Fruit fly (Drosophila melanogaster) whole organism, embryonic: ENCODE data around the gene ND-39.
A peak's percentile ranks its signal among the peaks of the same experiment; 100 is the strongest.

Experiments used
- BtbVII ChIP-seq: fragments of 200-800 bp; sonication (Bioruptor generic); optimal IDR thresholded peaks from 3 replicates; lab custom pipeline; 2017; ENCODE audit warnings: missing biosample characterization, mild to moderate bottlenecking, missing genetic modification characterization
- CG12299 ChIP-seq: fragments of 200-800 bp; sonication (Bioruptor generic); optimal IDR thresholded peaks from 2 replicates; lab custom pipeline; 2018; ENCODE audit warnings: missing biosample characterization, mild to moderate bottlenecking, missing genetic modification characterization
- CG12391 ChIP-seq: fragments of 200-800 bp; sonication (Bioruptor generic); optimal IDR thresholded peaks from 3 replicates; lab custom pipeline; 2018; ENCODE audit warnings: missing biosample characterization, mild to moderate bottlenecking, missing genetic modification characterization, moderate library complexity
- CG12744 ChIP-seq: fragments of 200-800 bp; sonication (Bioruptor generic); optimal IDR thresholded peaks from 2 replicates; lab custom pipeline; 2016; ENCODE audit warnings: missing biosample characterization, missing genetic modification characterization
- CG13775 ChIP-seq: fragments of 200-800 bp; sonication (Bioruptor generic); optimal IDR thresholded peaks from 3 replicates; lab custom pipeline; 2017; ENCODE audit warnings: missing biosample characterization, mild to moderate bottlenecking, missing genetic modification characterization
- CG17385 ChIP-seq: fragments of 200-800 bp; sonication (Bioruptor generic); optimal IDR thresholded peaks from 3 replicates; lab custom pipeline; 2018; ENCODE audit warnings: missing biosample characterization, mild to moderate bottlenecking, missing genetic modification characterization
- CG17568 ChIP-seq: fragments of 200-800 bp; sonication (Bioruptor generic); optimal IDR thresholded peaks from 2 replicates; lab custom pipeline; 2018; ENCODE audit warnings: missing biosample characterization, mild to moderate bottlenecking, missing genetic modification characterization, moderate library complexity
- CG17612 ChIP-seq: fragments of 200-800 bp; sonication (Bioruptor generic); IDR thresholded peaks from 2 replicates; pipeline ENCODE4 v1.3.6; 2022; ENCODE audit warnings: missing biosample characterization, missing genetic modification characterization
- CG17829 ChIP-seq: fragments of 200-800 bp; optimal IDR thresholded peaks from 2 replicates; lab custom pipeline; 2019; ENCODE audit warnings: missing biosample characterization, mild to moderate bottlenecking, missing genetic modification characterization, moderate library complexity
- CG18764 ChIP-seq: fragments of 200-800 bp; sonication (Bioruptor generic); optimal IDR thresholded peaks from 3 replicates; lab custom pipeline; 2016; ENCODE audit warnings: missing biosample characterization, missing genetic modification characterization
- CG2129 ChIP-seq: fragments of 200-800 bp; sonication (Bioruptor generic); IDR thresholded peaks from 2 replicates; pipeline ENCODE4 v1.3.6; 2022; ENCODE audit warnings: missing biosample characterization, missing genetic modification characterization; ENCODE audit not compliant: partially characterized antibody
- CG31388 ChIP-seq: fragments of 200-800 bp; sonication (Bioruptor generic); optimal IDR thresholded peaks from 2 replicates; lab custom pipeline; 2016; ENCODE audit warnings: missing biosample characterization, missing genetic modification characterization
- CG32767 ChIP-seq: fragments of 200-800 bp; sonication (Bioruptor generic); IDR thresholded peaks from 2 replicates; pipeline ENCODE4 v1.3.6; 2022; ENCODE audit warnings: missing biosample characterization, missing genetic modification characterization
- CG3407 ChIP-seq: fragments of 200-800 bp; sonication (Bioruptor generic); optimal IDR thresholded peaks from 2 replicates; lab custom pipeline; 2018; ENCODE audit warnings: missing biosample characterization, mild to moderate bottlenecking, missing genetic modification characterization
- CG3847 ChIP-seq: fragments of 200-800 bp; sonication (Bioruptor generic); IDR thresholded peaks from 2 replicates; pipeline ENCODE4 v1.3.6; 2022; ENCODE audit warnings: missing biosample characterization, missing genetic modification characterization
- CG6175 ChIP-seq: fragments of 200-800 bp; sonication (Bioruptor generic); IDR thresholded peaks from 3 replicates; pipeline ENCODE4 v1.3.6; 2022; ENCODE audit warnings: missing biosample characterization, missing genetic modification characterization
- Chrac-16 ChIP-seq: fragments of 200-800 bp; sonication (Bioruptor generic); optimal IDR thresholded peaks from 3 replicates; lab custom pipeline; 2016; ENCODE audit warnings: missing biosample characterization, missing genetic modification characterization
- Dfd ChIP-seq, 2 experiments: fragments of >200 bp; optimal IDR thresholded peaks; 2 replicates each; lab custom pipeline; 2017; ENCODE audit warnings: missing biosample characterization in 2 of 2, missing genetic modification characterization in 2 of 2
- Hand ChIP-seq: fragments of 200-800 bp; sonication (Bioruptor generic); optimal IDR thresholded peaks from 2 replicates; lab custom pipeline; 2017; ENCODE audit warnings: mild to moderate bottlenecking, missing biosample characterization, missing genetic modification reagents, missing genetic modification characterization
- MESR4 ChIP-seq: fragments of 200-800 bp; sonication (Bioruptor generic); optimal IDR thresholded peaks from 2 replicates; lab custom pipeline; 2018; ENCODE audit warnings: missing biosample characterization, mild to moderate bottlenecking, missing genetic modification characterization, moderate library complexity
- Myb ChIP-seq: fragments of 200-800 bp; sonication (Bioruptor generic); optimal IDR thresholded peaks from 2 replicates; lab custom pipeline; 2016; ENCODE audit warnings: missing biosample characterization, missing genetic modification characterization
- NC2α ChIP-seq: fragments of 200-800 bp; sonication (Bioruptor generic); optimal IDR thresholded peaks from 2 replicates; lab custom pipeline; 2016; ENCODE audit warnings: missing biosample characterization, missing genetic modification characterization
- Pdp1 ChIP-seq, 2 experiments: fragments of 200-800 bp; sonication (Bioruptor generic); optimal IDR thresholded peaks; 3 replicates each; lab custom pipeline; 2016; ENCODE audit warnings: missing biosample characterization in 2 of 2, missing genetic modification characterization in 2 of 2, mild to moderate bottlenecking in 1 of 2, moderate library complexity in 1 of 2
- Rfx ChIP-seq: fragments of 200-800 bp; sonication (Bioruptor generic); IDR thresholded peaks from 2 replicates; pipeline ENCODE4 v1.3.6; 2022; ENCODE audit warnings: missing biosample characterization, missing genetic modification characterization
- Ssrp ChIP-seq: fragments of 200-800 bp; sonication (Bioruptor generic); optimal IDR thresholded peaks from 2 replicates; lab custom pipeline; 2018; ENCODE audit warnings: missing biosample characterization, mild to moderate bottlenecking, missing genetic modification characterization, moderate library complexity
- Usf ChIP-seq: fragments of 200-800 bp; sonication (Bioruptor generic); optimal IDR thresholded peaks from 2 replicates; lab custom pipeline; 2017; ENCODE audit warnings: missing genotype, missing biosample characterization, missing genetic modification characterization
- Vsx1 ChIP-seq: fragments of 200-800 bp; sonication (Bioruptor generic); optimal IDR thresholded peaks from 2 replicates; lab custom pipeline; 2017; ENCODE audit warnings: missing biosample characterization, mild to moderate bottlenecking, missing genetic modification characterization, missing genetic modification reagents
- ase ChIP-seq: fragments of 200-800 bp; sonication (Bioruptor generic); IDR thresholded peaks from 3 replicates; pipeline ENCODE4 v1.3.6; 2022; ENCODE audit warnings: missing biosample characterization, missing genetic modification characterization
- bigmax ChIP-seq: fragments of 200-800 bp; sonication (Bioruptor generic); optimal IDR thresholded peaks from 2 replicates; lab custom pipeline; 2018; ENCODE audit warnings: missing biosample characterization, mild to moderate bottlenecking, missing genetic modification characterization
- chinmo ChIP-seq: fragments of 200-800 bp; sonication (Bioruptor generic); IDR thresholded peaks from 4 replicates; pipeline ENCODE4 v1.3.6; 2022; ENCODE audit warnings: missing biosample characterization, missing genetic modification characterization; ENCODE audit not compliant: partially characterized antibody
- dmrt99B ChIP-seq: fragments of 200-800 bp; sonication (Bioruptor generic); optimal IDR thresholded peaks from 2 replicates; lab custom pipeline; 2018; ENCODE audit warnings: missing biosample characterization, mild to moderate bottlenecking, missing genetic modification characterization, moderate library complexity
- dpn ChIP-seq, 2 experiments: fragments of 200-800 bp; sonication (Bioruptor generic); optimal IDR thresholded peaks; 3 replicates each; lab custom pipeline; 2016; ENCODE audit warnings: missing biosample characterization in 2 of 2, missing genetic modification characterization in 2 of 2
- gcm ChIP-seq: fragments of 200-800 bp; sonication (Bioruptor generic); optimal IDR thresholded peaks from 2 replicates; lab custom pipeline; 2019; ENCODE audit warnings: missing biosample characterization, mild to moderate bottlenecking, missing genetic modification characterization, moderate library complexity
- gro ChIP-seq: fragments of 200-800 bp; sonication (Bioruptor generic); optimal IDR thresholded peaks from 2 replicates; lab custom pipeline; 2016; ENCODE audit warnings: missing biosample characterization, missing genetic modification characterization
- gsb-n ChIP-seq: fragments of 200-800 bp; sonication (Bioruptor generic); optimal IDR thresholded peaks from 3 replicates; lab custom pipeline; 2018; ENCODE audit warnings: missing biosample characterization, mild to moderate bottlenecking, missing genetic modification characterization
- hth ChIP-seq: fragments of >200 bp; optimal IDR thresholded peaks from 2 replicates; lab custom pipeline; 2017; ENCODE audit warnings: inconsistent platforms
- jing ChIP-seq: fragments of 200-800 bp; sonication (Bioruptor generic); optimal IDR thresholded peaks from 2 replicates; lab custom pipeline; 2018; ENCODE audit warnings: missing biosample characterization, mild to moderate bottlenecking, missing genetic modification characterization
- lab ChIP-seq: fragments of 200-800 bp; sonication (Bioruptor generic); optimal IDR thresholded peaks from 3 replicates; lab custom pipeline; 2017; ENCODE audit warnings: missing biosample characterization, missing genetic modification characterization, mild to moderate bottlenecking, moderate library complexity, missing genetic modification reagents
- lilli ChIP-seq: fragments of 200-800 bp; sonication (Bioruptor generic); optimal IDR thresholded peaks from 3 replicates; lab custom pipeline; 2016; ENCODE audit warnings: missing biosample characterization, missing genetic modification characterization
- luna ChIP-seq: fragments of 200-800 bp; sonication (Bioruptor generic); optimal IDR thresholded peaks from 2 replicates; lab custom pipeline; 2016; ENCODE audit warnings: missing biosample characterization, missing genetic modification characterization
- nerfin-1 ChIP-seq: fragments of 200-800 bp; sonication (Bioruptor generic); optimal IDR thresholded peaks from 3 replicates; lab custom pipeline; 2019; ENCODE audit warnings: missing biosample characterization, mild to moderate bottlenecking, missing genetic modification characterization, moderate library complexity
- odd ChIP-seq: fragments of 200-800 bp; sonication (Bioruptor generic); optimal IDR thresholded peaks from 2 replicates; lab custom pipeline; 2017; ENCODE audit warnings: missing biosample characterization, mild to moderate bottlenecking, missing genetic modification characterization
- p53 ChIP-seq: fragments of 200-800 bp; sonication (Bioruptor generic); optimal IDR thresholded peaks from 2 replicates; lab custom pipeline; 2016; ENCODE audit warnings: missing biosample characterization, missing genetic modification characterization
- pb ChIP-seq: fragments of 200-800 bp; sonication (Bioruptor generic); optimal IDR thresholded peaks from 3 replicates; lab custom pipeline; 2016; ENCODE audit warnings: missing biosample characterization, missing genetic modification characterization
- pum ChIP-seq: fragments of 200-800 bp; sonication (Bioruptor generic); optimal IDR thresholded peaks from 2 replicates; lab custom pipeline; 2016; ENCODE audit warnings: missing biosample characterization, missing genetic modification characterization
- ranshi ChIP-seq: fragments of 200-800 bp; sonication (Bioruptor generic); IDR thresholded peaks from 2 replicates; pipeline ENCODE4 v1.3.6; 2022; ENCODE audit warnings: missing biosample characterization, missing genetic modification characterization
- rib ChIP-seq: fragments of 200-800 bp; sonication (Bioruptor generic); IDR thresholded peaks from 2 replicates; pipeline ENCODE4 v1.3.6; 2022; ENCODE audit warnings: missing biosample characterization, missing genetic modification characterization
- row ChIP-seq: fragments of 200-800 bp; sonication (Bioruptor generic); IDR thresholded peaks from 3 replicates; pipeline ENCODE4 v1.3.6; 2022; ENCODE audit warnings: missing biosample characterization, missing genetic modification characterization
- usp ChIP-seq: fragments of >200 bp; optimal IDR thresholded peaks from 2 replicates; lab custom pipeline; 2017; ENCODE audit warnings: missing biosample characterization, missing genetic modification characterization
- zen ChIP-seq: fragments of 200-800 bp; sonication (Bioruptor generic); optimal IDR thresholded peaks from 3 replicates; lab custom pipeline; 2018; ENCODE audit warnings: missing biosample characterization, mild to moderate bottlenecking, missing genetic modification characterization, moderate library complexity

ND-39 gene

dm6 chr3L:20444815-20445519 lies 46.9 kb upstream of the ND-39 start (continued):
- TF ChIP-seq CG3847 (GFP tag; lab: Robert Waterston, UW) (peak; percentile 78), usp (GFP tag; lab: Kevin White, UChicago) (no peak), CG32767 (peak; percentile 88), CG2129 (GFP tag; lab: Robert Waterston, UW) (no peak), CG13775 (GFP tag; lab: Kevin White, UChicago) (peak; percentile 79), hth (no peak), NC2α (no peak), Usf (GFP tag; lab: Kevin White, UChicago) (peak; percentile 54), chinmo (GFP tag; lab: Robert Waterston, UW) (no peak), Pdp1 (GFP tag; optimal IDR thresholded peaks at IDR 0.05; lab: Kevin White, UChicago) (peak; percentile 13 to 49), lab (GFP tag; lab: Kevin White, UChicago) (peak; percentile 92), MESR4 (GFP tag; lab: Kevin White, UChicago) (peak; percentile 14), ranshi (GFP tag; lab: Robert Waterston, UW) (peak; percentile 91), Rfx (GFP tag; lab: Robert Waterston, UW) (peak; percentile 91), pb (no peak), ase (GFP tag; lab: Robert Waterston, UW) (peak; percentile 94), CG17612 (GFP tag; lab: Robert Waterston, UW) (peak; percentile 74), Chrac-16 (peak; percentile 76), gro (GFP tag; lab: Kevin White, UChicago) (no peak), p53 (GFP tag; lab: Kevin White, UChicago) (no peak), CG6175 (GFP tag; lab: Robert Waterston, UW) (peak; percentile 77), gsb-n (peak; percentile 74), Hand (GFP tag; lab: Kevin White, UChicago) (peak; percentile 44), rib (GFP tag; lab: Robert Waterston, UW) (peak; percentile 80; the same call in 1 of the 2 replicates), CG17385 (GFP tag; lab: Kevin White, UChicago) (peak; percentile 83), Vsx1 (GFP tag; lab: Kevin White, UChicago) (peak; percentile 75), CG3407 (GFP tag; lab: Kevin White, UChicago) (peak; percentile 82), lilli (peak; percentile 74), odd (GFP tag; lab: Kevin White, UChicago) (peak; percentile 74), zen (tag; lab: Kevin White, UChicago) (peak; percentile 79), CG31388 (GFP tag; lab: Kevin White, UChicago) (peak; percentile 71), row (GFP tag; lab: Robert Waterston, UW) (peak; percentile 92), CG12744 (GFP tag; lab: Kevin White, UChicago) (peak; percentile 7), CG12391 (tag; lab: Kevin White, UChicago) (peak; percentile 84), CG17829 (peak; percentile 85), jing (GFP tag; lab: Kevin White, UChicago) (peak; percentile 53), nerfin-1 (tag; lab: Kevin White, UChicago) (peak; percentile 68), Myb (GFP tag; lab: Kevin White, UChicago) (no peak), luna (GFP tag; lab: Kevin White, UChicago) (no peak), Ssrp (tag; lab: Kevin White, UChicago) (peak; percentile 82), dpn (GFP tag; optimal IDR thresholded peaks at IDR 0.05; lab: Kevin White, UChicago) (peak; percentile 24 to 89), CG18764 (peak; percentile 69), CG12299 (peak; percentile 40), Dfd (GFP tag; optimal IDR thresholded peaks at IDR 0.05; lab: Kevin White, UChicago) (no peak), dmrt99B (peak; percentile 91), bigmax (GFP tag; lab: Kevin White, UChicago) (no peak), BtbVII (GFP tag; lab: Kevin White, UChicago) (peak; percentile 84), gcm (GFP tag; lab: Kevin White, UChicago) (peak; percentile 73), pum (GFP tag; lab: Kevin White, UChicago) (no peak), CG17568 (GFP tag; lab: Kevin White, UChicago) (peak; percentile 79)
